Worm (Caenorhabditis elegans) whole organism, L3 larva: Measurements from ENCODE around the gene F44A2.3.

Experiments used
- ama-1 ChIP-seq: fragments of 150-350 bp; optimal IDR thresholded peaks from 2 replicates; lab custom pipeline; 2018
- fos-1 ChIP-seq: fragments of 150-350 bp; optimal IDR thresholded peaks from 2 replicates; lab custom pipeline; 2014; ENCODE audit warnings: missing biosample characterization, missing genetic modification characterization
- hmg-11 ChIP-seq: sonication (generic microtip); optimal IDR thresholded peaks from 2 replicates; lab custom pipeline; 2016; ENCODE audit warnings: missing genetic modification characterization, missing compliant biosample characterization
- jun-1 ChIP-seq: fragments of 150-350 bp; optimal IDR thresholded peaks from 2 replicates; lab custom pipeline; 2014; ENCODE audit warnings: missing biosample characterization, missing genetic modification reagents, missing genetic modification characterization
- nhr-12 ChIP-seq: fragments of 150-350 bp; optimal IDR thresholded peaks from 2 replicates; lab custom pipeline; 2014; ENCODE audit warnings: missing biosample characterization, missing genetic modification characterization
- nhr-76 ChIP-seq: fragments of 150-350 bp; sonication (generic microtip); optimal IDR thresholded peaks from 5 replicates; lab custom pipeline; 2014; ENCODE audit warnings: missing biosample characterization, missing genetic modification characterization
- nhr-77 ChIP-seq: fragments of 150-350 bp; optimal IDR thresholded peaks from 2 replicates; lab custom pipeline; 2014; ENCODE audit warnings: missing biosample characterization, missing genetic modification characterization
- snpc-4 ChIP-seq: fragments of 150-350 bp; optimal IDR thresholded peaks from 2 replicates; lab custom pipeline; 2014; ENCODE audit warnings: missing biosample characterization, missing genetic modification characterization
- unc-39 ChIP-seq: sonication (generic microtip); optimal IDR thresholded peaks from 4 replicates; lab custom pipeline; 2017; ENCODE audit warnings: missing biosample characterization, missing genetic modification characterization
- unc-62 ChIP-seq: fragments of 150-350 bp; sonication (generic microtip); optimal IDR thresholded peaks from 4 replicates; lab custom pipeline; 2014; ENCODE audit warnings: missing biosample characterization, missing genetic modification reagents, missing genetic modification characterization
- ztf-4 ChIP-seq: fragments of 150-350 bp; optimal IDR thresholded peaks from 2 replicates; lab custom pipeline; 2014; ENCODE audit warnings: missing biosample characterization, missing genetic modification characterization

ce11 chrV:9303026-9303425 is 2.2 kb upstream of the F44A2.3 start, which contains the start of gene nhr-39:
- TF ChIP-seq hmg-11 (no peak), jun-1 (tag; lab: Kevin White, UChicago) (no peak), nhr-12 (tag; lab: Kevin White, UChicago) (no peak), nhr-77 (tag; lab: Kevin White, UChicago) (no peak), ama-1 (lab: Kevin White, UChicago) (no peak), unc-62 (GFP tag; lab: Kevin White, UChicago) (no peak), fos-1 (tag; lab: Kevin White, UChicago) (no peak), unc-39 (tag; lab: Kevin White, UChicago) (no peak), ztf-4 (tag; lab: Kevin White, UChicago) (no peak), nhr-76 (tag; lab: Kevin White, UChicago) (no peak), snpc-4 (tag; lab: Kevin White, UChicago) (no peak)
